Fruit fly (Drosophila melanogaster): ENCODE results near the gene CG11313.

The CG11313 gene

dm6 chr3R:30765306-30766033 lies 34.5 kb upstream of the CG11313 start, which contains the start of gene zfh1 (continued):
- no peak for TF ChIP-seq Fer3 (tag; optimal IDR thresholded peaks at IDR 0.05)
- TF ChIP-seq slp2 (GFP tag; optimal IDR thresholded peaks at IDR 0.05) = no peak
- TF ChIP-seq dan (GFP tag; IDR thresholded peaks at IDR 0.05) = no peak
- TF ChIP-seq onecut (GFP tag; IDR thresholded peaks at IDR 0.05) = no peak
- no peak for TF ChIP-seq CG1647 (GFP tag; optimal IDR thresholded peaks at IDR 0.05)
- TF ChIP-seq HLH4C (GFP tag; IDR thresholded peaks at IDR 0.05; ENCODE audit: partially characterized antibody) = peak; percentile 22; the same call in 1 of the 3 replicates
- no peak for TF ChIP-seq sr (GFP tag; IDR thresholded peaks at IDR 0.05)
- peak; percentile 73; the same call in 1 of the 2 replicates for TF ChIP-seq chm (GFP tag; IDR thresholded peaks at IDR 0.05)
- TF ChIP-seq CG17359 (tag; optimal IDR thresholded peaks at IDR 0.05) = no peak
- TF ChIP-seq CG3163 (GFP tag; optimal IDR thresholded peaks at IDR 0.05) = peak; percentile 4
- no peak for TF ChIP-seq CG9215 (GFP tag; IDR thresholded peaks at IDR 0.05)
- TF ChIP-seq CG15073 (GFP tag; optimal IDR thresholded peaks at IDR 0.05) = no peak
- no peak for TF ChIP-seq prd (optimal IDR thresholded peaks at IDR 0.05)
- 0 out of 3 replicates have a peak, but pooled peaks have one; percentile 6 for TF ChIP-seq prd (GFP tag; IDR thresholded peaks at IDR 0.05)
- TF ChIP-seq Sin3A (optimal IDR thresholded peaks at IDR 0.05) = no peak
- no peak for TF ChIP-seq h (optimal IDR thresholded peaks at IDR 0.05)
- TF ChIP-seq CG12744 (GFP tag; optimal IDR thresholded peaks at IDR 0.05) = no peak
- no peak for TF ChIP-seq jing (GFP tag; optimal IDR thresholded peaks at IDR 0.05)
- no peak for TF ChIP-seq dimm (GFP tag; IDR thresholded peaks at IDR 0.05)
- peak; percentile 52 for TF ChIP-seq yki (optimal IDR thresholded peaks at IDR 0.05)
- TF ChIP-seq gcm (GFP tag; optimal IDR thresholded peaks at IDR 0.05) = peak; percentile 89
- TF ChIP-seq Oaz (GFP tag; IDR thresholded peaks at IDR 0.05) = no peak
- no peak for TF ChIP-seq CoRest (tag; optimal IDR thresholded peaks at IDR 0.05)
- TF ChIP-seq pfk (GFP tag; optimal IDR thresholded peaks at IDR 0.05) = no peak
- TF ChIP-seq ken (GFP tag; IDR thresholded peaks at IDR 0.05) = 0 out of 3 replicates have a peak, but pooled peaks have one; percentile 14
- peak; percentile 4 for TF ChIP-seq ewg (GFP tag; optimal IDR thresholded peaks at IDR 0.05)
- TF ChIP-seq luna (GFP tag; optimal IDR thresholded peaks at IDR 0.05) = no peak
- no peak for TF ChIP-seq CG12236 (GFP tag; optimal IDR thresholded peaks at IDR 0.05)
- 0 out of 3 replicates have a peak, but pooled peaks have one; percentile 61 for TF ChIP-seq Opbp (GFP tag; IDR thresholded peaks at IDR 0.05; ENCODE audit: partially characterized antibody)
- no peak for TF ChIP-seq bcd (GFP tag; optimal IDR thresholded peaks at IDR 0.05)
- TF ChIP-seq CG17361 (GFP tag; IDR thresholded peaks at IDR 0.05) = no peak
- no peak for TF ChIP-seq odd (GFP tag; optimal IDR thresholded peaks at IDR 0.05)
- peak; percentile 76; the same call in 2 of the 3 replicates for TF ChIP-seq CG2199 (GFP tag; IDR thresholded peaks at IDR 0.05)
- TF ChIP-seq CG11456 (GFP tag; IDR thresholded peaks at IDR 0.05) = no peak
- no peak for TF ChIP-seq CG10147 (GFP tag; optimal IDR thresholded peaks at IDR 0.05)
- TF ChIP-seq lab (GFP tag; optimal IDR thresholded peaks at IDR 0.05) = peak; percentile 19
- no peak for TF ChIP-seq CG42726 (GFP tag; IDR thresholded peaks at IDR 0.05; ENCODE audit: partially characterized antibody)
- TF ChIP-seq PHDP (tag; optimal IDR thresholded peaks at IDR 0.05) = no peak
- no peak for TF ChIP-seq Mad (GFP tag; optimal IDR thresholded peaks at IDR 0.05)
- no peak for TF ChIP-seq twi (tag; optimal IDR thresholded peaks at IDR 0.05)
- TF ChIP-seq Six4 (GFP tag; optimal IDR thresholded peaks at IDR 0.05) = no peak
- no peak for TF ChIP-seq zf30C (GFP tag; optimal IDR thresholded peaks at IDR 0.05)
- TF ChIP-seq zen2 (GFP tag; IDR thresholded peaks at IDR 0.05; ENCODE audit: partially characterized antibody) = peak; percentile 62; the same call in 2 of the 3 replicates
- no peak for TF ChIP-seq CG10959 (GFP tag; IDR thresholded peaks at IDR 0.05)
- no peak for TF ChIP-seq tap (tag; optimal IDR thresholded peaks at IDR 0.05)
- no peak for TF ChIP-seq CG2678 (tag; optimal IDR thresholded peaks at IDR 0.05)
- no peak for TF ChIP-seq CG18476 (GFP tag; optimal IDR thresholded peaks at IDR 0.05)
- no peak for TF ChIP-seq jumu (GFP tag; optimal IDR thresholded peaks at IDR 0.05)
- TF ChIP-seq cas (GFP tag; IDR thresholded peaks at IDR 0.05) = no peak
- no peak for TF ChIP-seq CG30431 (GFP tag; optimal IDR thresholded peaks at IDR 0.05)
- TF ChIP-seq trem (tag; optimal IDR thresholded peaks at IDR 0.05) = no peak

Data from whole organism, embryonic.